Worm (Caenorhabditis elegans): ENCODE data around the gene F09D12.2.

DNA sequence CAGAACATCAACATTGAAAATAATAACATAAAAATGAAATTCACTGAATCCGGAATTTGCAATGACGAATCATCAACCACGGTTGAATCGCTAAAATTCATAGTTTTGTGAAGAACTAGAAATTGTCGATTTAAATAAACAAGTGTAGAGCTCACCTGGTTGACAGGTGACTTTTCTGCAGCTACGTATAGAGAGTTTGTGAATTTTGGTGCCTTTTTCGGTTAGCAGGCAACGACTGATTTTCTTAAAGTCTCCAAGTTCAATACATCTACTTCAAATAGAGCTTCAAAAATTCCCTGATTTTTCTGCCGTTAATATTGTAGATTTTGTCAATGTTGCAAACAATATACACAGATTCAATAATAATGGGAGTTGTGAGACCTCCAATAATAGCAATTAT lies 33.1 kb upstream of the F09D12.2 start, which contains the start of gene srz-69:
- no peak for TF ChIP-seq ztf-11 (tag; optimal IDR thresholded peaks at IDR 0.05)
- no peak for TF ChIP-seq snpc-4 (tag; optimal IDR thresholded peaks at IDR 0.05)
- no peak for TF ChIP-seq drap-1 (GFP tag; optimal IDR thresholded peaks at IDR 0.05)
- TF ChIP-seq mab-5 (tag; optimal IDR thresholded peaks at IDR 0.05): no peak
- no peak for TF ChIP-seq elt-3 (tag; optimal IDR thresholded peaks at IDR 0.05)
- TF ChIP-seq unc-39 (tag; optimal IDR thresholded peaks at IDR 0.05): no peak
- no peak for TF ChIP-seq lin-13 (tag; optimal IDR thresholded peaks at IDR 0.05)
- no peak for TF ChIP-seq hlh-1 (tag; optimal IDR thresholded peaks at IDR 0.05)
- TF ChIP-seq ham-2 (GFP tag; optimal IDR thresholded peaks at IDR 0.05): no peak
- no peak for TF ChIP-seq sem-2 (GFP tag; optimal IDR thresholded peaks at IDR 0.05)
- TF ChIP-seq M03D4.4 (tag; optimal IDR thresholded peaks at IDR 0.05): no peak
- no peak for TF ChIP-seq nhr-76 (tag; optimal IDR thresholded peaks at IDR 0.05)
- no peak for TF ChIP-seq mep-1 (tag; optimal IDR thresholded peaks at IDR 0.05)

Data from whole organism, mixed stage, embryonic.